Worm (Caenorhabditis elegans): ENCODE data around the gene ykt-6.

- TF ChIP-seq lim-6 (tag; optimal IDR thresholded peaks at IDR 0.05) (no peak), C08G9.2 (tag; optimal IDR thresholded peaks at IDR 0.05) (no peak), mec-3 (tag; optimal IDR thresholded peaks at IDR 0.05; ENCODE audit: borderline replicate concordance) (no peak), sox-2 (GFP tag; IDR thresholded peaks at IDR 0.05) (no peak), nhr-11 (tag; optimal IDR thresholded peaks at IDR 0.05) (no peak)
Observed at ce11 chrIII:7300169-7300568, 12.8 kb upstream of the ykt-6 start.
